Worm (Caenorhabditis elegans) whole organism, L2 larva: ENCODE results near the gene lpr-4.

Source experiments
- C34F6.9 ChIP-seq: fragments of 150-350 bp; optimal IDR thresholded peaks from 2 replicates; lab custom pipeline; 2014; ENCODE audit warnings: missing biosample characterization, missing genetic modification characterization
- F13H6.1 ChIP-seq: sonication (generic microtip); optimal IDR thresholded peaks from 2 replicates; lab custom pipeline; 2016; ENCODE audit warnings: missing genetic modification characterization, missing compliant biosample characterization
- R02D3.7 ChIP-seq: fragments of 150-350 bp; optimal IDR thresholded peaks from 2 replicates; lab custom pipeline; 2014; ENCODE audit warnings: missing biosample characterization, missing genetic modification characterization
- Y55F3AM.14 ChIP-seq: fragments of 200-800 bp; sonication (Bioruptor generic); optimal IDR thresholded peaks from 2 replicates; lab custom pipeline; 2018; ENCODE audit warnings: mild to moderate bottlenecking, missing genetic modification characterization, missing compliant biosample characterization
- ZK546.5 ChIP-seq: sonication (generic microtip); optimal IDR thresholded peaks from 2 replicates; lab custom pipeline; 2017; ENCODE audit warnings: missing biosample characterization, missing genetic modification characterization
- alr-1 ChIP-seq: fragments of 150-350 bp; optimal IDR thresholded peaks from 2 replicates; lab custom pipeline; 2014; ENCODE audit warnings: missing biosample characterization, missing genetic modification characterization
- ama-1 ChIP-seq: fragments of 150-350 bp; optimal IDR thresholded peaks from 2 replicates; lab custom pipeline; 2018; ENCODE audit warnings: inconsistent platforms
- blmp-1 ChIP-seq: sonication (generic microtip); optimal IDR thresholded peaks from 2 replicates; lab custom pipeline; 2017; ENCODE audit warnings: missing genetic modification characterization, mild to moderate bottlenecking, missing compliant biosample characterization, antibody characterized with exemption, moderate library complexity; ENCODE audit not compliant: insufficient read depth
- ceh-16 ChIP-seq: fragments of 150-350 bp; optimal IDR thresholded peaks from 2 replicates; lab custom pipeline; 2014; ENCODE audit warnings: missing biosample characterization, missing genetic modification characterization
- ceh-82 ChIP-seq: fragments of 150-350 bp; optimal IDR thresholded peaks from 2 replicates; lab custom pipeline; 2014; ENCODE audit warnings: missing biosample characterization, missing genetic modification characterization
- egl-27 ChIP-seq: sonication (generic microtip); optimal IDR thresholded peaks from 3 replicates; lab custom pipeline; 2017; ENCODE audit warnings: missing biosample characterization, missing genetic modification reagents, missing genetic modification characterization
- fos-1 ChIP-seq: fragments of 150-350 bp; optimal IDR thresholded peaks from 2 replicates; lab custom pipeline; 2014; ENCODE audit warnings: missing biosample characterization, missing genetic modification characterization
- lin-11 ChIP-seq: fragments of 150-350 bp; sonication (generic microtip); optimal IDR thresholded peaks from 2 replicates; lab custom pipeline; 2014; ENCODE audit warnings: missing biosample characterization, missing genetic modification characterization, inconsistent platforms, mixed read lengths
- lin-13 ChIP-seq: fragments of 150-350 bp; optimal IDR thresholded peaks from 2 replicates; lab custom pipeline; 2014; ENCODE audit warnings: missing biosample characterization, missing genetic modification reagents, missing genetic modification characterization
- lsy-2 ChIP-seq, 2 experiments: fragments of 150-350 bp in 1 of 2; sonication (generic microtip) in 1 of 2; optimal IDR thresholded peaks; 2 replicates each; lab custom pipeline; 2014 to 2017; ENCODE audit warnings: missing biosample characterization in 2 of 2, missing genetic modification characterization in 2 of 2
- mab-5 ChIP-seq: fragments of 150-350 bp; optimal IDR thresholded peaks from 2 replicates; lab custom pipeline; 2014; ENCODE audit warnings: missing biosample characterization, missing genetic modification characterization
- mbf-1 ChIP-seq: sonication (generic microtip); optimal IDR thresholded peaks from 2 replicates; lab custom pipeline; 2017; ENCODE audit warnings: missing biosample characterization, missing genetic modification characterization
- mdl-1 ChIP-seq, 2 experiments: fragments of 150-350 bp in 1 of 2; sonication (generic microtip) in 1 of 2; optimal IDR thresholded peaks; 2 replicates each; lab custom pipeline; 2017; ENCODE audit warnings: missing biosample characterization in 2 of 2, missing genetic modification characterization in 2 of 2
- nhr-10 ChIP-seq: sonication (generic microtip); optimal IDR thresholded peaks from 2 replicates; lab custom pipeline; 2017; ENCODE audit warnings: missing biosample characterization, missing genetic modification characterization
- nhr-11 ChIP-seq: fragments of 150-350 bp; optimal IDR thresholded peaks from 2 replicates; lab custom pipeline; 2014; ENCODE audit warnings: missing biosample characterization, missing genetic modification characterization
- nhr-12 ChIP-seq: fragments of 150-350 bp; optimal IDR thresholded peaks from 2 replicates; lab custom pipeline; 2014; ENCODE audit warnings: missing biosample characterization, missing genetic modification characterization
- nhr-129 ChIP-seq: fragments of 150-350 bp; optimal IDR thresholded peaks from 2 replicates; lab custom pipeline; 2014; ENCODE audit warnings: missing biosample characterization, missing genetic modification characterization
- nhr-21 ChIP-seq: fragments of 150-350 bp; optimal IDR thresholded peaks from 2 replicates; lab custom pipeline; 2014; ENCODE audit warnings: missing biosample characterization, missing genetic modification characterization
- nhr-23 ChIP-seq: fragments of 150-350 bp; optimal IDR thresholded peaks from 2 replicates; lab custom pipeline; 2014; ENCODE audit warnings: missing biosample characterization, missing genetic modification reagents, missing genetic modification characterization
- nhr-237 ChIP-seq: fragments of 150-350 bp; optimal IDR thresholded peaks from 2 replicates; lab custom pipeline; 2014; ENCODE audit warnings: missing biosample characterization, missing genetic modification characterization
- nhr-6 ChIP-seq: fragments of 150-350 bp; optimal IDR thresholded peaks from 2 replicates; lab custom pipeline; 2014; ENCODE audit warnings: missing biosample characterization, missing genetic modification characterization
- nhr-77 ChIP-seq: fragments of 150-350 bp; optimal IDR thresholded peaks from 2 replicates; lab custom pipeline; 2014; ENCODE audit warnings: missing biosample characterization, missing genetic modification characterization
- peb-1 ChIP-seq: fragments of 150-350 bp; optimal IDR thresholded peaks from 2 replicates; lab custom pipeline; 2014; ENCODE audit warnings: missing biosample characterization, missing genetic modification characterization
- sem-4 ChIP-seq: fragments of 150-350 bp; optimal IDR thresholded peaks from 2 replicates; lab custom pipeline; 2014; ENCODE audit warnings: missing biosample characterization, missing genetic modification reagents, missing genetic modification characterization
- skn-1 ChIP-seq: sonication (generic microtip); optimal IDR thresholded peaks from 2 replicates; lab custom pipeline; 2017; ENCODE audit warnings: missing biosample characterization, missing genetic modification characterization
- sma-3 ChIP-seq: sonication (generic microtip); optimal IDR thresholded peaks from 2 replicates; lab custom pipeline; 2016; ENCODE audit warnings: missing genetic modification reagents, missing genetic modification characterization, missing compliant biosample characterization
- sma-9 ChIP-seq, 2 experiments: fragments of 150-350 bp in 1 of 2; sonication (generic microtip) in 1 of 2; optimal IDR thresholded peaks; 2 replicates each; lab custom pipeline; 2014 to 2016; ENCODE audit warnings: missing genetic modification characterization in 2 of 2, mild to moderate bottlenecking in 1 of 2, missing biosample characterization in 1 of 2, missing compliant biosample characterization in 1 of 2, missing genetic modification reagents in 1 of 2, moderate library complexity in 1 of 2
- snpc-4 ChIP-seq: fragments of 150-350 bp; optimal IDR thresholded peaks from 2 replicates; lab custom pipeline; 2014; ENCODE audit warnings: missing biosample characterization, missing genetic modification characterization
- unc-55 ChIP-seq: fragments of 150-350 bp; sonication (generic microtip); optimal IDR thresholded peaks from 3 replicates; lab custom pipeline; 2014; ENCODE audit warnings: missing biosample characterization, missing genetic modification reagents, missing genetic modification characterization
- zag-1 ChIP-seq: fragments of 150-350 bp; optimal IDR thresholded peaks from 2 replicates; lab custom pipeline; 2014; ENCODE audit warnings: missing biosample characterization, missing genetic modification characterization
- ztf-1 ChIP-seq: fragments of 200-800 bp; sonication (Bioruptor generic); conservative IDR thresholded peaks from 2 replicates; pipeline ENCODE4 v1.3.6; 2022; ENCODE audit warnings: missing genetic modification characterization, missing compliant biosample characterization
- ztf-4 ChIP-seq: fragments of 150-350 bp; optimal IDR thresholded peaks from 2 replicates; lab custom pipeline; 2014; ENCODE audit warnings: missing biosample characterization, missing genetic modification characterization

Gene lpr-4

DNA sequence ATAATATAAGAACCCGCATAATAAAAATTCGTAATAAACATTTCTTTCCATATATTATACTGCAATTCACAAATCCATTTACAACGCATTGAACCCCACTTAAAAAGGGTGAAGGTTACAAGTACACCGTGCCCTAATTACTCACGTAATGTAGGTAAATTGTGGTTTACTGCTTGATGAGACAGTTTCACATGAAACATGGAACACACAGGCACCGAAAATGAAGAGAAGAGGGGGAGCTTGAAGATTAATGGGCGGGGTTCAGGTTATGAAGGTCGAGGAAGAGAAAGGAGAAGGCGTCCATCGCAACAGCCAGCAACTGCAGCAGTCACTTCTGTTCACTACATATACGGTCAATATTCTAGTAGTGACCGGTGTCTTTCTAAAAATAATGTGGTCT lies 5.2 kb upstream of the lpr-4 start, which contains the start of gene lpr-6:
Gene lpr-6 (plus strand): TSS at position 251 of the 400 bp plus-strand sequence.
- TF ChIP-seq ceh-16 (peak; percentile 51), nhr-77 (tag; lab: Kevin White, UChicago) (peak; percentile 4), ztf-4 (tag; lab: Kevin White, UChicago) (no peak), skn-1 (tag; lab: Kevin White, UChicago) (no peak), nhr-21 (tag; lab: Kevin White, UChicago) (peak; percentile 77), fos-1 (tag; lab: Kevin White, UChicago) (peak; percentile 28), sma-3 (GFP tag; lab: Kevin White, UChicago) (peak; percentile 6), ztf-1 (GFP tag; lab: Robert Waterston, UW) (no peak)
- TF ChIP-seq, all 48 proteins: peak for 5

ce11 chrX:11060940-11061339 lies 4.0 kb upstream of the lpr-4 start:
- peak; percentile 56 for TF ChIP-seq blmp-1
- peak; percentile 43 for TF ChIP-seq nhr-21 (tag; lab: Kevin White, UChicago)
- TF ChIP-seq nhr-11: no peak

- TF ChIP-seq ama-1 (lab: Kevin White, UChicago) (no peak), ceh-16 (peak; percentile 36), fos-1 (tag; lab: Kevin White, UChicago) (peak; percentile 9), sem-4 (no peak), alr-1 (tag; lab: Kevin White, UChicago) (no peak), skn-1 (tag; lab: Kevin White, UChicago) (no peak), nhr-21 (tag; lab: Kevin White, UChicago) (peak; percentile 55)
These were observed 3.0 kb upstream of the lpr-4 start, which contains the start of gene lpr-5 for ce11 chrX:11061904-11062303. lpr-5 (plus strand) TSS chrX:11062123.

- TF ChIP-seq nhr-77 (tag; lab: Kevin White, UChicago) (no peak), fos-1 (tag; lab: Kevin White, UChicago) (peak; percentile 6), egl-27 (peak; percentile 25)
These were observed 2.3 kb downstream of the lpr-4 start for ce11 chrX:11067256-11067655.

- TF ChIP-seq mab-5 (tag; lab: Kevin White, UChicago): peak; percentile 8
- TF ChIP-seq zag-1 (tag; lab: Kevin White, UChicago): no peak
- no peak for TF ChIP-seq F13H6.1
- TF ChIP-seq nhr-12 (tag; lab: Kevin White, UChicago): no peak
- TF ChIP-seq C34F6.9 (tag; lab: Kevin White, UChicago): peak; percentile 26
- TF ChIP-seq lin-11 (tag; lab: Kevin White, UChicago): peak; percentile 16
- no peak for TF ChIP-seq ZK546.5 (tag; lab: Kevin White, UChicago)
- TF ChIP-seq sma-9 (GFP tag; optimal IDR thresholded peaks at IDR 0.05; lab: Kevin White, UChicago): peak; percentile 22
- TF ChIP-seq sma-9 (tag; optimal IDR thresholded peaks at IDR 0.05; lab: Kevin White, UChicago): no peak
- TF ChIP-seq snpc-4 (tag; lab: Kevin White, UChicago): peak; percentile 23
- TF ChIP-seq nhr-21 (tag; lab: Kevin White, UChicago): no peak
- TF ChIP-seq nhr-10: no peak
- TF ChIP-seq unc-55 (GFP tag; lab: Kevin White, UChicago): peak; percentile 81
- TF ChIP-seq mdl-1 (tag; optimal IDR thresholded peaks at IDR 0.05; lab: Kevin White, UChicago): peak in 1 of 2 experiments; percentile 28
- no peak for TF ChIP-seq nhr-6 (tag; lab: Kevin White, UChicago)
- TF ChIP-seq mbf-1 (tag; lab: Kevin White, UChicago): no peak
- peak; percentile 31 for TF ChIP-seq Y55F3AM.14 (GFP tag; lab: Kevin White, UChicago)
- peak; percentile 54 for TF ChIP-seq nhr-129 (tag; lab: Kevin White, UChicago)
- no peak for TF ChIP-seq R02D3.7 (tag; lab: Kevin White, UChicago)
- TF ChIP-seq lsy-2 (tag; optimal IDR thresholded peaks at IDR 0.05; lab: Kevin White, UChicago): peak in 1 of 2 experiments; percentile 42
These were observed 3.4 kb downstream of the lpr-4 start, which contains the start of gene apt-9 for ce11 chrX:11068334-11068733. apt-9 (plus strand) TSS chrX:11068527.

DNA sequence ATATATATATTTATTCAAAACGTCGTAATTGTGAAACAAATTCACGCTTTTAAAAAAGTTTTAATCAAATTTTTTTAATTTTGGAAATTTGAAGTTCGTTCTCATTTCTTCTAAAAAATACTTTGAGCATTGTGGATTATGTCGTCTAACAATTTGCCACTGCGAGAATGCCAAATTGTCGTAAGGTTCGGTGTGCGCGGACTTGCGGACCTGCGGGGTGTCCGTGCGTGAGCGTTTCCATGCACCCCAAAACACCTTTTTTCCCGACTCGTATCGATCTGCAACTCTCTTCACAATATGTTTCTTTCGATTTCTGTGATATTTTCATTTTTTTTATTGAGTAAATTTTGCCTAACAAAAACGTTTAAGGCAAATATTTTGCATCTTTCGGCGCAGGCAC lies 7.8 kb downstream of the lpr-4 start:
- TF ChIP-seq alr-1 (tag; lab: Kevin White, UChicago) (no peak), lsy-2 (tag; optimal IDR thresholded peaks at IDR 0.05; lab: Kevin White, UChicago) (no peak), ceh-16 (no peak), nhr-6 (tag; lab: Kevin White, UChicago) (no peak), nhr-237 (tag; lab: Kevin White, UChicago) (no peak), nhr-23 (tag; lab: Kevin White, UChicago) (no peak), nhr-12 (tag; lab: Kevin White, UChicago) (no peak), peb-1 (tag; lab: Kevin White, UChicago) (no peak), lin-11 (tag; lab: Kevin White, UChicago) (no peak), mab-5 (tag; lab: Kevin White, UChicago) (no peak), ceh-82 (tag; lab: Kevin White, UChicago) (no peak), mbf-1 (tag; lab: Kevin White, UChicago) (no peak), nhr-10 (no peak), lin-13 (GFP tag; lab: Kevin White, UChicago) (no peak), nhr-129 (tag; lab: Kevin White, UChicago) (no peak), mdl-1 (tag; optimal IDR thresholded peaks at IDR 0.05; lab: Kevin White, UChicago) (no peak), nhr-11 (no peak), C34F6.9 (tag; lab: Kevin White, UChicago) (no peak), zag-1 (tag; lab: Kevin White, UChicago) (no peak)
- TF ChIP-seq, all 48 proteins: peak for 0
